Worm (Caenorhabditis elegans): Measurements from ENCODE around the gene Y67A10A.11.

- TF ChIP-seq ama-1 (optimal IDR thresholded peaks at IDR 0.05) (no peak), tbx-11 (GFP tag; IDR thresholded peaks at IDR 0.05) (no peak), flt-1 (GFP tag; IDR thresholded peaks at IDR 0.05) (no peak), aly-1 (tag; optimal IDR thresholded peaks at IDR 0.05) (no peak), hmg-4 (GFP tag; optimal IDR thresholded peaks at IDR 0.05) (no peak)
These were observed 45.4 kb downstream of the Y67A10A.11 start for ce11 chrIV:14385140-14385539.

Measured in whole organism, early embryonic.